Worm (Caenorhabditis elegans) whole organism, L4 larva: Measurements from ENCODE around the gene pak-1.

Experiments
- R02D3.7 ChIP-seq: fragments of 150-350 bp; sonication (generic microtip); optimal IDR thresholded peaks from 3 replicates; lab custom pipeline; 2014; ENCODE audit warnings: missing biosample characterization, missing genetic modification characterization
- ZK546.5 ChIP-seq, 2 experiments: sonication (generic microtip); optimal IDR thresholded peaks; 2 replicates each; lab custom pipeline; 2017; ENCODE audit warnings: missing biosample characterization in 2 of 2, missing genetic modification characterization in 2 of 2
- aha-1 ChIP-seq: fragments of 150-350 bp; peaks from one replicate; lab custom pipeline; 2014; ENCODE audit warnings: missing biosample characterization, missing genetic modification characterization
- arid-1 ChIP-seq: fragments of 200-800 bp; sonication (Bioruptor generic); conservative IDR thresholded peaks from 2 replicates; pipeline ENCODE4 v1.3.6; 2022; ENCODE audit warnings: missing genetic modification reagents, missing genetic modification characterization, missing compliant biosample characterization
- ceh-28 ChIP-seq: fragments of 150-350 bp; optimal IDR thresholded peaks from 2 replicates; lab custom pipeline; 2014; ENCODE audit warnings: missing biosample characterization, missing genetic modification reagents, missing genetic modification characterization
- ceh-44 ChIP-seq: fragments of 200-800 bp; sonication (Bioruptor generic); IDR thresholded peaks from 2 replicates; pipeline ENCODE4 v1.3.6; 2022; ENCODE audit warnings: missing genetic modification reagents, missing genetic modification characterization, missing compliant biosample characterization
- ceh-62 ChIP-seq: sonication (generic microtip); optimal IDR thresholded peaks from 2 replicates; lab custom pipeline; 2017; ENCODE audit warnings: missing biosample characterization, missing genetic modification characterization
- ces-1 ChIP-seq: fragments of 150-350 bp; sonication (generic microtip); optimal IDR thresholded peaks from 4 replicates; lab custom pipeline; 2014; ENCODE audit warnings: missing biosample characterization, missing genetic modification reagents, missing genetic modification characterization
- cey-2 ChIP-seq: sonication (generic microtip); optimal IDR thresholded peaks from 3 replicates; lab custom pipeline; 2017; ENCODE audit warnings: missing genetic modification characterization, mild to moderate bottlenecking, missing compliant biosample characterization, antibody characterized with exemption, borderline replicate concordance; ENCODE audit not compliant: insufficient read depth
- ctbp-1 ChIP-seq: fragments of 200-800 bp; sonication (Bioruptor generic); IDR thresholded peaks from 2 replicates; pipeline ENCODE4 v1.3.6; 2022; ENCODE audit warnings: missing genetic modification reagents, missing genetic modification characterization, missing compliant biosample characterization
- daf-16 ChIP-seq, 3 experiments: sonication (generic microtip); optimal IDR thresholded peaks; 2 replicates each; lab custom pipeline; 2016 to 2017; ENCODE audit warnings: missing genetic modification characterization in 3 of 3, missing genetic modification reagents in 3 of 3, mild to moderate bottlenecking in 2 of 3, missing compliant biosample characterization in 2 of 3, missing biosample characterization in 1 of 3, moderate library complexity in 1 of 3
- dpl-1 ChIP-seq: fragments of 150-350 bp; optimal IDR thresholded peaks from 2 replicates; lab custom pipeline; 2014; ENCODE audit warnings: missing biosample characterization, missing genetic modification reagents, missing genetic modification characterization
- dve-1 ChIP-seq: sonication (generic microtip); optimal IDR thresholded peaks from 2 replicates; lab custom pipeline; 2017; ENCODE audit warnings: antibody characterized with exemption, mild to moderate bottlenecking, missing genetic modification characterization, missing compliant biosample characterization; ENCODE audit not compliant: insufficient read depth
- egl-43 ChIP-seq: fragments of 200-800 bp; sonication (Bioruptor generic); IDR thresholded peaks from 2 replicates; pipeline ENCODE4 v1.3.6; 2022; ENCODE audit warnings: missing genetic modification reagents, missing genetic modification characterization, missing compliant biosample characterization
- gei-8 ChIP-seq: fragments of 200-800 bp; sonication (Bioruptor generic); optimal IDR thresholded peaks from 2 replicates; lab custom pipeline; 2018; ENCODE audit warnings: mild to moderate bottlenecking, missing genetic modification characterization, missing compliant biosample characterization
- hlh-11 ChIP-seq: fragments of 200-800 bp; sonication (Bioruptor generic); optimal IDR thresholded peaks from 2 replicates; lab custom pipeline; 2018; ENCODE audit warnings: mild to moderate bottlenecking, missing genetic modification characterization, missing compliant biosample characterization
- hlh-30 ChIP-seq: sonication (generic microtip); optimal IDR thresholded peaks from 2 replicates; lab custom pipeline; 2017; ENCODE audit warnings: antibody characterized with exemption, mild to moderate bottlenecking, missing genetic modification characterization, missing compliant biosample characterization; ENCODE audit not compliant: insufficient read depth
- lin-15B ChIP-seq: fragments of 150-350 bp; sonication (generic microtip); optimal IDR thresholded peaks from 3 replicates; lab custom pipeline; 2014; ENCODE audit warnings: missing biosample characterization, missing genetic modification characterization
- lsy-2 ChIP-seq, 2 experiments: fragments of 150-350 bp in 1 of 2; sonication (generic microtip) in 1 of 2; optimal IDR thresholded peaks; 2 replicates each; lab custom pipeline; 2014 to 2017; ENCODE audit warnings: missing biosample characterization in 2 of 2, missing genetic modification characterization in 2 of 2
- madf-5 ChIP-seq, 2 experiments: fragments of 200-800 bp; sonication (Bioruptor generic); IDR thresholded peaks; 2 replicates each; pipeline ENCODE4 v1.3.6; 2022; ENCODE audit warnings: missing compliant biosample characterization in 2 of 2, missing genetic modification characterization in 2 of 2
- mdl-1 ChIP-seq, 2 experiments: fragments of 150-350 bp in 1 of 2; sonication (generic microtip) in 1 of 2; optimal IDR thresholded peaks; 2 replicates each; lab custom pipeline; 2014 to 2017; ENCODE audit warnings: missing biosample characterization in 2 of 2, missing genetic modification characterization in 2 of 2
- mes-2 ChIP-seq: sonication (generic microtip); optimal IDR thresholded peaks from 2 replicates; lab custom pipeline; 2016; ENCODE audit warnings: missing genotype, mild to moderate bottlenecking, missing genetic modification characterization, missing compliant biosample characterization; ENCODE audit not compliant: poor library complexity, severe bottlenecking
- mxl-3 ChIP-seq: fragments of 200-800 bp; sonication (Bioruptor generic); optimal IDR thresholded peaks from 2 replicates; lab custom pipeline; 2018; ENCODE audit warnings: mild to moderate bottlenecking, missing genetic modification characterization, missing compliant biosample characterization
- nhr-10 ChIP-seq: fragments of 150-350 bp; optimal IDR thresholded peaks from 2 replicates; lab custom pipeline; 2014; ENCODE audit warnings: missing biosample characterization, missing genetic modification characterization
- nhr-28 ChIP-seq: fragments of 150-350 bp; optimal IDR thresholded peaks from 2 replicates; lab custom pipeline; 2014; ENCODE audit warnings: missing biosample characterization, missing genetic modification characterization
- nhr-48 ChIP-seq: sonication (generic microtip); optimal IDR thresholded peaks from 2 replicates; lab custom pipeline; 2016; ENCODE audit warnings: mild to moderate bottlenecking, missing genetic modification characterization, missing compliant biosample characterization
- nhr-6 ChIP-seq: fragments of 150-350 bp; optimal IDR thresholded peaks from 2 replicates; lab custom pipeline; 2014; ENCODE audit warnings: missing biosample characterization, missing genetic modification characterization
- nhr-77 ChIP-seq: fragments of 150-350 bp; optimal IDR thresholded peaks from 2 replicates; lab custom pipeline; 2014; ENCODE audit warnings: missing biosample characterization, missing genetic modification characterization
- saeg-2 ChIP-seq: fragments of 200-800 bp; sonication (Bioruptor generic); IDR thresholded peaks from 2 replicates; pipeline ENCODE4 v1.3.6; 2022; ENCODE audit warnings: missing genetic modification reagents, missing genetic modification characterization, missing compliant biosample characterization
- set-16 ChIP-seq: fragments of 200-800 bp; sonication (Bioruptor generic); IDR thresholded peaks from 2 replicates; pipeline ENCODE4 v1.3.6; 2022; ENCODE audit warnings: missing genetic modification reagents, missing genetic modification characterization, missing compliant biosample characterization
- unc-39 ChIP-seq: sonication (generic microtip); optimal IDR thresholded peaks from 2 replicates; lab custom pipeline; 2017; ENCODE audit warnings: missing biosample characterization, missing genetic modification characterization
- unc-62 ChIP-seq, 3 experiments: fragments of 150-350 bp in 1 of 3; sonication (generic microtip); optimal IDR thresholded peaks in 2 of 3; peaks in 1 of 3; 1 replicate in 1 of 3; 2 replicates in 2 of 3; lab custom pipeline; 2014 to 2017; ENCODE audit warnings: missing biosample characterization in 3 of 3, missing genetic modification characterization in 3 of 3, missing genetic modification reagents in 3 of 3, missing genotype in 1 of 3
- zag-1 ChIP-seq: fragments of 150-350 bp; optimal IDR thresholded peaks from 2 replicates; lab custom pipeline; 2014; ENCODE audit warnings: missing biosample characterization, missing genetic modification characterization
- zip-2 ChIP-seq: fragments of 150-350 bp; optimal IDR thresholded peaks from 2 replicates; lab custom pipeline; 2014; ENCODE audit warnings: missing biosample characterization, missing genetic modification characterization

Gene pak-1

DNA sequence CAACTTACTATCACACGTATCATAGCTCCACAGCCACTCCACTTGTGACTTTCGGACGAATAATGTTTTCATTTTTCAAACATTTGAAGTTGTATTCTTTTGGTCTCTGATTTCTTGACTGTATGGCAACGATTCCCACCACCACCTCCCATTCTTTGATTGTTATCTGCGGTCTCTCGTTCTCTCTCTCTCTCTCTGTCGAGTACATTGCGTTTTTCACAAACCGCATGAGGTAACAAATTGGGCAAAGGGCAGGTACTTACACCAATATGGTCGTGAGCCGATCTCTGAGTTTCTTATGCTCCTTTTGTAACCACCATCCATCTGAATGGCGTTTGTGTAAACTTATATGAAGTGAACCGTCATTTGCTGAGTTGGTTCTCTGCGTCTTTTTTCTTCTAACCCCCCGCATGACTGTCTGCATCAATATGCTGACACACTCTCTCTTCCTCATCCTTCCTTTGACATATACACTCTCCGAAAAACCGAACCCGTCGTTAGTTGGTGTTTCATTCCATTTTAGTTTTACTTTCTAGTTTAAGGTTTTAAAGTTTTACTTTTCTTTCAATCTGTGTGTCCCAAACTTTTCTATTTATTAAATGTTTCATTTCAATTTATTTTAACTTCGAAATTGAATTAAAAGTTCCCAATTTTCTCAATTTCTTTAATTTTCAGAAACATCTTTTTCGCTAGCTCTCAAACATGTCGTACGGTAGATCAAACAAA lies 9.3 kb upstream of the pak-1 start, which contains the start of gene gln-1 (continued):
- no peak for TF ChIP-seq zag-1 (tag; lab: Kevin White, UChicago)
- peak; percentile 54 for TF ChIP-seq dve-1 (tag; lab: Kevin White, UChicago)
- TF ChIP-seq ceh-62 (tag; lab: Kevin White, UChicago) = no peak
- no peak for TF ChIP-seq arid-1 (GFP tag; lab: Robert Waterston, UW)

- TF ChIP-seq daf-16 (GFP tag; optimal IDR thresholded peaks at IDR 0.05; lab: Kevin White, UChicago) (no peak), daf-16 (tag; optimal IDR thresholded peaks at IDR 0.05; lab: Kevin White, UChicago) (peak; percentile 13), lsy-2 (tag; optimal IDR thresholded peaks at IDR 0.05; lab: Kevin White, UChicago) (peak in 1 of 2 experiments; percentile 43), dpl-1 (peak; percentile 4), zag-1 (tag; lab: Kevin White, UChicago) (no peak), unc-62 (GFP tag; optimal IDR thresholded peaks at IDR 0.05 in 1 of 2; lab: Kevin White, UChicago) (no peak), unc-62 (tag; optimal IDR thresholded peaks at IDR 0.05; lab: Kevin White, UChicago) (no peak), dve-1 (tag; lab: Kevin White, UChicago) (peak; percentile 31)
Measured at ce11 chrX:6052744-6053143, 4.3 kb upstream of the pak-1 start, which contains the start of gene C45B2.6. C45B2.6 (plus strand) TSS chrX:6052879.

DNA sequence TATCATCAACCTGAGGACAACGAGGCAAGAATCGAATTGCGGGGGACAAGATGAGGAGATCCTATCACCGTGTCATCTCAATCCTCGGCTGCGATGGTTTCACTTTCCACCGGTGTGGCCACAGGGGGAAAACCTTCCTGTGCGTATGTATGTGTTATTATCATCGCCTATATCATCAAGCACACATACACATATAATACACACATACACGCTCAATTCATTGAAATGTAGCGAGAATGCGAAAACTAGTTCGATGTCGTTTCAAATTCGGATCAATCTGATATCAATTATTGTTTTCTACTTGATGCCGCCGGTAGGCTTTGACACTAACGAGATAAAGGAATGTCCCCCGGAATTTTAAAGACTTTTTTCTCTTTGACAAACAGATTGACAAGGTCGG lies 2.4 kb upstream of the pak-1 start:
- peak; percentile 26 for TF ChIP-seq mxl-3 (GFP tag; lab: Kevin White, UChicago)
- TF ChIP-seq nhr-28 = peak; percentile 69
- TF ChIP-seq set-16 (GFP tag; lab: Robert Waterston, UW) = no peak
- no peak for TF ChIP-seq daf-16 (GFP tag; optimal IDR thresholded peaks at IDR 0.05; lab: Kevin White, UChicago)
- no peak for TF ChIP-seq daf-16 (tag; optimal IDR thresholded peaks at IDR 0.05; lab: Kevin White, UChicago)
- TF ChIP-seq unc-62 (GFP tag; optimal IDR thresholded peaks at IDR 0.05 in 1 of 2; lab: Kevin White, UChicago) = peak in 1 of 2 experiments; percentile 32
- TF ChIP-seq unc-62 (tag; optimal IDR thresholded peaks at IDR 0.05; lab: Kevin White, UChicago) = no peak
- no peak for TF ChIP-seq unc-39 (tag; lab: Kevin White, UChicago)
- no peak for TF ChIP-seq egl-43 (GFP tag; lab: Robert Waterston, UW)
- TF ChIP-seq dpl-1 = no peak
- no peak for TF ChIP-seq nhr-77 (tag; lab: Kevin White, UChicago)
- no peak for TF ChIP-seq R02D3.7 (tag; lab: Kevin White, UChicago)
- TF ChIP-seq ceh-44 (GFP tag; lab: Robert Waterston, UW) = no peak
- no peak for TF ChIP-seq lin-15B (tag; lab: Kevin White, UChicago)

DNA sequence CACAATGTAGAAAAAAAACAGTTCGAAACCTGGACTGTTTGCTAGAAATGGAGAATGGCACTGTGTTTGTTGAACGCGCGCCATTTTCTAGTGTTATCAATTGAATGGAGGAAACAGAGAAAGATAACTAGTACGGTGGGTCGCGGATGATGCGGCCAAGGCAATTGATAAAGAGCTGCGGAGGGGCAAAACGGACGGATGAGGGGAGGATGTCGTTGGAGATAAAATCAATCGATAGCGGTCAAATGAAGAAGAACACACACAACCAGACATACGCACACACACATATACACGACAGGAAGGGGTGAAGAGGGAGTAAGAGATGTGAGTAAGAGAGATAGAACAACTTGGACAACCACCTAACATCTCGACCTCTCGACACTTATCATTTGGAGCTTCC lies 1.7 kb upstream of the pak-1 start:
- peak; percentile 20 for TF ChIP-seq ceh-28 (tag; lab: Kevin White, UChicago)
- peak; percentile 49 for TF ChIP-seq nhr-28
- peak; percentile 37 for TF ChIP-seq hlh-11
- TF ChIP-seq ces-1 (GFP tag; lab: Kevin White, UChicago) = no peak
- TF ChIP-seq arid-1 (GFP tag; lab: Robert Waterston, UW) = no peak
- TF ChIP-seq daf-16 (GFP tag; optimal IDR thresholded peaks at IDR 0.05; lab: Kevin White, UChicago) = no peak
- peak; percentile 26 for TF ChIP-seq daf-16 (tag; optimal IDR thresholded peaks at IDR 0.05; lab: Kevin White, UChicago)

- peak in 1 of 2 experiments; percentile 57 for TF ChIP-seq unc-62 (GFP tag; optimal IDR thresholded peaks at IDR 0.05 in 1 of 2; lab: Kevin White, UChicago)
- no peak for TF ChIP-seq unc-62 (tag; optimal IDR thresholded peaks at IDR 0.05; lab: Kevin White, UChicago)
- TF ChIP-seq aha-1 = peak; percentile 86
- no peak for TF ChIP-seq daf-16 (GFP tag; optimal IDR thresholded peaks at IDR 0.05; lab: Kevin White, UChicago)
- TF ChIP-seq daf-16 (tag; optimal IDR thresholded peaks at IDR 0.05; lab: Kevin White, UChicago) = peak; percentile 74
- peak; percentile 45 for TF ChIP-seq nhr-6
- TF ChIP-seq nhr-28 = peak; percentile 58
- no peak for TF ChIP-seq gei-8 (GFP tag; lab: Kevin White, UChicago)
- no peak for TF ChIP-seq ceh-28 (tag; lab: Kevin White, UChicago)
Measured at ce11 chrX:6043283-6043682, 5.1 kb downstream of the pak-1 start.

- TF ChIP-seq hlh-30 (tag; lab: Kevin White, UChicago) (peak; percentile 66), dpl-1 (peak; percentile 3), mes-2 (peak; percentile 58), nhr-10 (tag; lab: Kevin White, UChicago) (peak; percentile 75), ctbp-1 (GFP tag; lab: Robert Waterston, UW) (peak; percentile 41; the same call in 1 of the 2 replicates), gei-8 (GFP tag; lab: Kevin White, UChicago) (peak; percentile 39), madf-5 (GFP tag; IDR thresholded peaks at IDR 0.05; lab: Robert Waterston, UW) (no peak), arid-1 (GFP tag; lab: Robert Waterston, UW) (no peak), nhr-48 (tag; lab: Kevin White, UChicago) (peak; percentile 74), aha-1 (peak; percentile 10), mdl-1 (tag; optimal IDR thresholded peaks at IDR 0.05; lab: Kevin White, UChicago) (peak in 1 of 2 experiments; percentile 84), saeg-2 (GFP tag; lab: Robert Waterston, UW) (0 out of 2 replicates have a peak, but pooled peaks have one; percentile 23), ZK546.5 (tag; optimal IDR thresholded peaks at IDR 0.05; lab: Kevin White, UChicago) (no peak), zip-2 (no peak), cey-2 (tag; lab: Kevin White, UChicago) (no peak)
Measured at ce11 chrX:6041995-6042481, 6.4 kb downstream of the pak-1 start.
